Worm (Caenorhabditis elegans) whole organism, midembryonic: ENCODE measurements around the gene C32D5.10.

ENCODE experiments used
- T22C8.4 ChIP-seq: fragments of 200-800 bp; sonication (Bioruptor generic); IDR thresholded peaks from 2 replicates; pipeline ENCODE4 v1.3.6; 2022; ENCODE audit warnings: missing genetic modification characterization, missing compliant biosample characterization
- cog-1 ChIP-seq: sonication (generic microtip); optimal IDR thresholded peaks from 2 replicates; lab custom pipeline; 2016; ENCODE audit warnings: missing genetic modification characterization, missing compliant biosample characterization
- flt-1 ChIP-seq: fragments of 200-800 bp; sonication (Bioruptor generic); IDR thresholded peaks from 2 replicates; pipeline ENCODE4 v1.3.6; 2022; ENCODE audit warnings: missing genetic modification characterization, missing compliant biosample characterization
- klf-2 ChIP-seq: fragments of 200-800 bp; sonication (Bioruptor generic); conservative IDR thresholded peaks from 2 replicates; pipeline ENCODE4 v1.3.6; 2022; ENCODE audit warnings: missing genetic modification reagents, missing genetic modification characterization, missing compliant biosample characterization
- med-1 ChIP-seq: sonication (generic microtip); optimal IDR thresholded peaks from 2 replicates; lab custom pipeline; 2017; ENCODE audit warnings: missing genetic modification characterization, mild to moderate bottlenecking, missing compliant biosample characterization, antibody characterized with exemption, missing genetic modification reagents; ENCODE audit not compliant: insufficient read depth
- ref-1 ChIP-seq: fragments of 200-800 bp; sonication (Bioruptor generic); conservative IDR thresholded peaks from 2 replicates; pipeline ENCODE4 v1.3.6; 2022; ENCODE audit warnings: missing genetic modification reagents, missing genetic modification characterization, missing compliant biosample characterization
- tab-1 ChIP-seq: fragments of 200-800 bp; sonication (Bioruptor generic); IDR thresholded peaks from 2 replicates; pipeline ENCODE4 v1.3.6; 2022; ENCODE audit warnings: missing genetic modification characterization, missing compliant biosample characterization
- ztf-23 ChIP-seq: fragments of 200-800 bp; sonication (Bioruptor generic); IDR thresholded peaks from 2 replicates; pipeline ENCODE4 v1.3.6; 2022; ENCODE audit warnings: missing genetic modification reagents, missing genetic modification characterization, missing compliant biosample characterization
- ztf-29 ChIP-seq: fragments of 200-800 bp; sonication (Bioruptor generic); IDR thresholded peaks from 2 replicates; pipeline ENCODE4 v1.3.6; 2022; ENCODE audit warnings: missing genetic modification reagents, missing genetic modification characterization, missing compliant biosample characterization

The C32D5.10 gene

ce11 chrII:6343893-6344292 is 7.9 kb downstream of the C32D5.10 start, which contains the start of gene txt-18:
txt-18 (plus strand) TSS chrII:6344072.
- no peak for TF ChIP-seq ref-1
- TF ChIP-seq cog-1 = no peak
- TF ChIP-seq T22C8.4 (GFP tag; lab: Robert Waterston, UW) = no peak
- no peak for TF ChIP-seq klf-2 (GFP tag; lab: Robert Waterston, UW)
- TF ChIP-seq ztf-23 (GFP tag; lab: Robert Waterston, UW) = no peak

DNA sequence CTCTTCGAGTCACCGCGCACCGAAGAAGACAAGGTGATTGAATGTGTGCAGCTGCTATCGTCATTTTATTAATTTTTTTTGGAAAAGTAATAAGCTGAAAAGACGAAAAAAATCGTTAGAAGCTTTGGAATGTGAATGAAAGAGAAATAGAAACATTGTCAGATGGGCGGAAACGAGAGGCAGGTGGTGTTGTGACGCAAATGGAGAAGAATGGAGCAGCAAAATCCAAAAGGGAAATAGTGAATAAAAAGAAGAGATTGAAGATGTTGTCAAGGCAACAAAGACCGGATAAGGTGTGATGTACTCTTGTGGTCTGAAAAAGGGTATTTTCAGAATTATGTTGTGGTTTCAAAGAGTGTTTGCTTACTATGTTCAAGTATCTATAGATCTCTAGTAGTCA is 9.3 kb downstream of the C32D5.10 start:
- no peak for TF ChIP-seq klf-2 (GFP tag; lab: Robert Waterston, UW)
- no peak for TF ChIP-seq tab-1 (GFP tag; lab: Robert Waterston, UW)
- TF ChIP-seq med-1 (GFP tag; lab: Kevin White, UChicago) = no peak
- no peak for TF ChIP-seq ref-1
- TF ChIP-seq ztf-23 (GFP tag; lab: Robert Waterston, UW) = no peak
- TF ChIP-seq T22C8.4 (GFP tag; lab: Robert Waterston, UW) = no peak
- no peak for TF ChIP-seq flt-1 (GFP tag; lab: Robert Waterston, UW)

DNA sequence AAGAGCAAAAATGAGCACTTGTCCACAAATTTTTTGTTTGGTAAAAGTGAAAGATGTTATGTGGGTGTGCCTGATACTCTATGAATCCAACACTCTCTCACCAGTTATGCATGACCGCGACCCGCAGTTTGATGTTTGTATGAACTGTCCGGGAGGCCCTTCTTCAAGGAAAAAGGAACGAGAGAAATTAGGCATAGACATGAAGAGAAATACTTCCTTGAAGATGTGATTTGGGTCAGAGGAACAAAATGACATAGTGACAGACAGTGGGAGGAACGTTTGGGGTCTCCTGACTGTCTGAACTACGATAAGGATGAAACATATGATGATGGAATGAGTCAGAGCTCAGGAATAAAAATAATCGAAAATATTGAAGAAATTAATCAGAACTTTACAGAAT is 10.7 kb downstream of the C32D5.10 start:
- TF ChIP-seq klf-2 (GFP tag; lab: Robert Waterston, UW) = no peak
- TF ChIP-seq med-1 (GFP tag; lab: Kevin White, UChicago) = no peak
- no peak for TF ChIP-seq ref-1

- TF ChIP-seq tab-1 (GFP tag; lab: Robert Waterston, UW) = no peak
- no peak for TF ChIP-seq T22C8.4 (GFP tag; lab: Robert Waterston, UW)
- TF ChIP-seq ztf-29 (GFP tag; lab: Robert Waterston, UW) = no peak
- no peak for TF ChIP-seq klf-2 (GFP tag; lab: Robert Waterston, UW)
- TF ChIP-seq flt-1 (GFP tag; lab: Robert Waterston, UW) = no peak
- no peak for TF ChIP-seq ref-1
- no peak for TF ChIP-seq med-1 (GFP tag; lab: Kevin White, UChicago)
- no peak for TF ChIP-seq ztf-23 (GFP tag; lab: Robert Waterston, UW)
- TF ChIP-seq cog-1 = no peak
Measured at ce11 chrII:6339948-6340347, 11.8 kb downstream of the C32D5.10 start, which contains the start of gene C32D5.7. C32D5.7 (minus strand) TSS chrII:6340048.

- TF ChIP-seq T22C8.4 (GFP tag; lab: Robert Waterston, UW) = no peak
- no peak for TF ChIP-seq klf-2 (GFP tag; lab: Robert Waterston, UW)
Measured at ce11 chrII:6339511-6339910, 12.3 kb downstream of the C32D5.10 start.

- TF ChIP-seq klf-2 (GFP tag; lab: Robert Waterston, UW) (no peak), ztf-23 (GFP tag; lab: Robert Waterston, UW) (no peak), tab-1 (GFP tag; lab: Robert Waterston, UW) (no peak), ztf-29 (GFP tag; lab: Robert Waterston, UW) (no peak), cog-1 (no peak), T22C8.4 (GFP tag; lab: Robert Waterston, UW) (no peak), flt-1 (GFP tag; lab: Robert Waterston, UW) (no peak), med-1 (GFP tag; lab: Kevin White, UChicago) (no peak), ref-1 (no peak)
Measured at ce11 chrII:6335358-6335757, 16.4 kb downstream of the C32D5.10 start, which contains the start of gene C32D5.14. C32D5.14 (plus strand) TSS chrII:6335488.

ce11 chrII:6334745-6335260 is 17.0 kb downstream of the C32D5.10 start:
- TF ChIP-seq ref-1 = no peak
- TF ChIP-seq flt-1 (GFP tag; lab: Robert Waterston, UW) = no peak
- TF ChIP-seq med-1 (GFP tag; lab: Kevin White, UChicago) = no peak
- TF ChIP-seq ztf-23 (GFP tag; lab: Robert Waterston, UW) = no peak
- no peak for TF ChIP-seq T22C8.4 (GFP tag; lab: Robert Waterston, UW)
- no peak for TF ChIP-seq ztf-29 (GFP tag; lab: Robert Waterston, UW)
- TF ChIP-seq tab-1 (GFP tag; lab: Robert Waterston, UW) = no peak
- TF ChIP-seq klf-2 (GFP tag; lab: Robert Waterston, UW) = no peak
- no peak for TF ChIP-seq cog-1

DNA sequence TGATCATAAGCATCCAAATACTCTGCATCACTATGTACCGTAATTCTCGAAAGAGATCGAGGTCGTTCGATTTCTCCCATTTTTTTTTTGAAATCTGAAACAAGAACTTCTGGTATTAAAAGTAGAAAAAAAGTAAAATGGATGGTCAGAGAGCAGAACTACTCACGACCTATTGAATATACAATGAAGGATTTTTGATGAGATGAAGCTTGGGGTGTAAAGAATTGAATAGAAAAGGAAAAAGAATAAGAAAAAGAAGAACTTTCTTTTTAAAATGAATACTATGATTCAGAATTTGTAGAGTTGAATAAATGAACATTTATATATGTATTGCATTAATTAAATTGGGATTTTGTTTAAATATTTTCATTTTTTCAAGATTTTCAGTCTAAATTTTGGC is 17.9 kb downstream of the C32D5.10 start, which contains the start of gene ttc-39B:
TSS of gene ttc-39B (minus strand) at position 101 of the 400 bp plus-strand sequence.
- TF ChIP-seq ztf-23 (GFP tag; lab: Robert Waterston, UW) = no peak
- no peak for TF ChIP-seq T22C8.4 (GFP tag; lab: Robert Waterston, UW)
- TF ChIP-seq ztf-29 (GFP tag; lab: Robert Waterston, UW) = no peak

DNA sequence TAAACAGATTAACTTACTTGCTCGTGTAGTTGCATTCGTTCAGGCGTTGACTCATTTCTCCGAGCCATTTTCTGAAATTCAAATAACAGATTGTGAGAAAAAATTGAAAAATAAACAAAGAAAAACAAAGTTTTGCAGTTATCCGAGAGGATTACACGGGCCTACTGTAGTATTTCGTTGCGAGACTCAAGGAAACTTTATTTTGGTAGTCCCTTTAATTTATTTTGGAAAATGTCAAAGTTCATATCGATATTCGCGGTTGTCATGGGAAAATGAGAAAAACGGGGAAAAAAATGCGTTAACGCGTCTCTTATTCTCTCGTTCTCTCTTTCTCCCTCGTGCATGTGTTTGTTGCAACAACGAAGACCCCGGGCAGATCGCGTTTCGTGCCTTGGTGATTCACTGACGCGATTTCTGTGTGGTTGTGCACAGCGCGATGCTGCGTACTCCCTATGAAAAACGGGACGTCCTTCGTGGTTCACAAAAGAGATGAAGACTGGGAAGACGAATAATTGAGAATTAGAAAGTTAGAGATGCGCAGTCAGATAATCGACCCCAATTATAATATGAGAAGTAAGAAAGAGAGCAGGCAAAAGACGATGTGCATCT is 20.5 kb downstream of the C32D5.10 start, which contains the start of gene set-4:
TSS of gene set-4 (minus strand) at position 120 of the 609 bp plus-strand sequence.
- TF ChIP-seq flt-1 (GFP tag; lab: Robert Waterston, UW) (peak; percentile 52; the same call in 1 of the 2 replicates), ref-1 (no peak), ztf-29 (GFP tag; lab: Robert Waterston, UW) (no peak), T22C8.4 (GFP tag; lab: Robert Waterston, UW) (no peak), ztf-23 (GFP tag; lab: Robert Waterston, UW) (peak; percentile 67; the same call in 1 of the 2 replicates), cog-1 (peak; percentile 77), tab-1 (GFP tag; lab: Robert Waterston, UW) (no peak)

DNA sequence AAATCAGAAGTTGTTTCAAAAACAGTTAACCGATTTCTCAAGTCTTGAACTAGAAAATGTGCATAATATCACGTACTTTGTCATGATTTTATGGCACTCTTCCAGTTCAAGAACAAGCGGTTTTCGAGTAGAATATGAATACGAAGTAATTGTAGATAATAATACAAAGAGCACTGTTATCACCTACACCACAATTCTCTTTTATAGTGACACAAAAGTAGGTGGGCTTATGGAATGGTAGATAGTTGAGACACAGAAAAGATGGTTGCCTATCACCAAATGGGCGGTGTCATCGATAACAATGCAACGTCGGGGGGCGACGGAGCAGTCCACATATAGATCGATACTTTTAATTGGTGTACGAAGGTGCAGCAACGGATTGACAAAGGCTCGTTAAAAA is 23.1 kb downstream of the C32D5.10 start:
- no peak for TF ChIP-seq flt-1 (GFP tag; lab: Robert Waterston, UW)
